Worm (Caenorhabditis elegans): ENCODE data around the gene srh-214.

srh-214 gene

DNA sequence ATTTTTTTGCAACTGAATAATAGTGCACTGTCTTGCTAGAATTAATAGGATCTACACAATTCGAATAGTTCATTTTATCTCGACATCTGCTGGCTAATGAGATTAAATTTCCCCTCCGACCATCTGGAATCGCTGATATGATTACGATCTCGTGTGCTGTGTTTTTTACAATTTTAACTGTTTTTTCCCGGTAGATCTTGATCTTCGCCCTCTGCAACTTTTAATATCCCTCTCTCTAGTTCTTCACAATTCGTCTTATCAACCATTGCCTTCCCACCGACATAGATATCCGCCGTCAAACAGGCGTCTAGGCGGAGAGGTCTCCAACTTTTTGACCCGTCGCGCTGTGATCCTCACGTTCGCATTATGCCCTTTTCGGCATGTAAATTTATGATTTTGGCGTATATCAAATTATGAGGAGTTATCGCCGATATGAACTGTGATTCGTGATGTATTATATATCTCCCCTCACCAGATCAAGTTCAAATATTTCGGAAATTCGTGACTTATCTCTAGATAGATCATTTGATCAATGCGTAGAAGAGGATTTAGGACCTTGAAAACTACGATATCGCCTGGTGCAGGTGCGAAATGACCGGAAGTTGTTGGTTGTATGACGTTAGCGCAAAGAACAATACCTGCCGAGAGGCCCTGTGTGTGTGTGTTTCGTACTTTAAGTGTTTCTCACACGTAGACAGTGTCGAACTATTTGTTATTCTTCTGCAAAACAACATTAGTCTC is 50.8 kb downstream of the srh-214 start:
- TF ChIP-seq nhr-10 (tag; optimal IDR thresholded peaks at IDR 0.05) (no peak), hlh-30 (tag; optimal IDR thresholded peaks at IDR 0.05; ENCODE audit: insufficient read depth) (peak; percentile 8), gei-8 (GFP tag; optimal IDR thresholded peaks at IDR 0.05) (no peak)

Measured in whole organism, L4 larva.